Worm (Caenorhabditis elegans) whole organism, L3 larva: ENCODE measurements around the gene M05D6.5.

ENCODE experiments used
- R02D3.7 ChIP-seq: fragments of 150-350 bp; optimal IDR thresholded peaks from 2 replicates; lab custom pipeline; 2014; ENCODE audit warnings: missing biosample characterization, missing genetic modification characterization
- ZK546.5 ChIP-seq: sonication (generic microtip); optimal IDR thresholded peaks from 2 replicates; lab custom pipeline; 2017; ENCODE audit warnings: missing biosample characterization, missing genetic modification characterization
- ama-1 ChIP-seq: fragments of 150-350 bp; optimal IDR thresholded peaks from 2 replicates; lab custom pipeline; 2018
- ceh-16 ChIP-seq: sonication (generic microtip); optimal IDR thresholded peaks from 2 replicates; lab custom pipeline; 2017; ENCODE audit warnings: missing biosample characterization, missing genetic modification characterization
- ceh-28 ChIP-seq: fragments of 150-350 bp; optimal IDR thresholded peaks from 2 replicates; lab custom pipeline; 2014; ENCODE audit warnings: missing biosample characterization, missing genetic modification reagents, missing genetic modification characterization
- ceh-82 ChIP-seq: fragments of 150-350 bp; optimal IDR thresholded peaks from 2 replicates; lab custom pipeline; 2014; ENCODE audit warnings: missing biosample characterization, missing genetic modification characterization
- ceh-9 ChIP-seq: sonication (generic microtip); optimal IDR thresholded peaks from 2 replicates; lab custom pipeline; 2018; ENCODE audit warnings: missing biosample characterization, missing genetic modification characterization
- daf-12 ChIP-seq: fragments of 150-350 bp; optimal IDR thresholded peaks from 2 replicates; lab custom pipeline; 2014; ENCODE audit warnings: missing biosample characterization, missing genetic modification reagents, missing genetic modification characterization
- egl-27 ChIP-seq: sonication (generic microtip); optimal IDR thresholded peaks from 4 replicates; lab custom pipeline; 2017; ENCODE audit warnings: missing biosample characterization, missing genetic modification reagents, missing genetic modification characterization
- egl-5 ChIP-seq: fragments of 150-350 bp; optimal IDR thresholded peaks from 2 replicates; lab custom pipeline; 2017; ENCODE audit warnings: missing biosample characterization, missing genetic modification reagents, missing genetic modification characterization, inconsistent platforms
- elt-2 ChIP-seq: sonication (generic microtip); optimal IDR thresholded peaks from 2 replicates; lab custom pipeline; 2016; ENCODE audit warnings: missing genetic modification reagents, mild to moderate bottlenecking, missing genetic modification characterization, missing compliant biosample characterization
- elt-3 ChIP-seq, 3 experiments: fragments of 150-350 bp in 1 of 3; sonication (generic microtip) in 2 of 3; optimal IDR thresholded peaks; 2 replicates in 2 of 3; 4 replicates in 1 of 3; lab custom pipeline; 2014 to 2017; ENCODE audit warnings: missing biosample characterization in 3 of 3, missing genetic modification characterization in 3 of 3
- fkh-10 ChIP-seq: sonication (generic microtip); optimal IDR thresholded peaks from 2 replicates; lab custom pipeline; 2017; ENCODE audit warnings: missing biosample characterization, missing genetic modification reagents, missing genetic modification characterization
- fkh-2 ChIP-seq: fragments of 150-350 bp; optimal IDR thresholded peaks from 2 replicates; lab custom pipeline; 2014; ENCODE audit warnings: missing biosample characterization, missing genetic modification reagents, missing genetic modification characterization
- fos-1 ChIP-seq: fragments of 150-350 bp; optimal IDR thresholded peaks from 2 replicates; lab custom pipeline; 2014; ENCODE audit warnings: missing biosample characterization, missing genetic modification characterization
- mml-1 ChIP-seq: fragments of 150-350 bp; sonication (generic microtip); optimal IDR thresholded peaks from 3 replicates; lab custom pipeline; 2014; ENCODE audit warnings: missing biosample characterization, missing genetic modification characterization
- nfya-1 ChIP-seq: sonication (generic microtip); optimal IDR thresholded peaks from 2 replicates; lab custom pipeline; 2017; ENCODE audit warnings: missing genetic modification characterization, mild to moderate bottlenecking, missing compliant biosample characterization, antibody characterized with exemption, moderate library complexity; ENCODE audit not compliant: insufficient read depth
- nhr-11 ChIP-seq: fragments of 150-350 bp; optimal IDR thresholded peaks from 2 replicates; lab custom pipeline; 2014; ENCODE audit warnings: missing biosample characterization, missing genetic modification characterization
- nhr-43 ChIP-seq: sonication (generic microtip); optimal IDR thresholded peaks from 2 replicates; lab custom pipeline; 2016; ENCODE audit warnings: mild to moderate bottlenecking, missing genetic modification characterization, missing compliant biosample characterization; ENCODE audit not compliant: poor library complexity, severe bottlenecking
- nhr-67 ChIP-seq: fragments of 150-350 bp; optimal IDR thresholded peaks from 2 replicates; lab custom pipeline; 2014; ENCODE audit warnings: missing biosample characterization, missing genetic modification characterization
- nhr-77 ChIP-seq: fragments of 150-350 bp; optimal IDR thresholded peaks from 2 replicates; lab custom pipeline; 2014; ENCODE audit warnings: missing biosample characterization, missing genetic modification characterization
- pha-4 ChIP-seq: fragments of 150-350 bp; optimal IDR thresholded peaks from 2 replicates; lab custom pipeline; 2014; ENCODE audit warnings: missing biosample characterization, missing genetic modification reagents, missing genetic modification characterization
- pqm-1 ChIP-seq: fragments of 150-350 bp; optimal IDR thresholded peaks from 2 replicates; lab custom pipeline; 2017; ENCODE audit warnings: missing biosample characterization, missing genetic modification characterization, inconsistent platforms
- sea-2 ChIP-seq: fragments of 150-350 bp; sonication (generic microtip); optimal IDR thresholded peaks from 4 replicates; lab custom pipeline; 2014; ENCODE audit warnings: missing biosample characterization, missing genetic modification reagents, missing genetic modification characterization
- skn-1 ChIP-seq: fragments of 150-350 bp; optimal IDR thresholded peaks from 2 replicates; lab custom pipeline; 2014; ENCODE audit warnings: missing biosample characterization, missing genetic modification characterization
- snpc-4 ChIP-seq: fragments of 150-350 bp; optimal IDR thresholded peaks from 2 replicates; lab custom pipeline; 2014; ENCODE audit warnings: missing biosample characterization, missing genetic modification characterization
- tbx-2 ChIP-seq: sonication (generic microtip); optimal IDR thresholded peaks from 2 replicates; lab custom pipeline; 2016; ENCODE audit warnings: mild to moderate bottlenecking, missing genetic modification characterization, missing compliant biosample characterization
- unc-39 ChIP-seq: sonication (generic microtip); optimal IDR thresholded peaks from 4 replicates; lab custom pipeline; 2017; ENCODE audit warnings: missing biosample characterization, missing genetic modification characterization
- unc-62 ChIP-seq: fragments of 150-350 bp; sonication (generic microtip); optimal IDR thresholded peaks from 4 replicates; lab custom pipeline; 2014; ENCODE audit warnings: missing biosample characterization, missing genetic modification reagents, missing genetic modification characterization
- zag-1 ChIP-seq: fragments of 150-350 bp; optimal IDR thresholded peaks from 2 replicates; lab custom pipeline; 2014; ENCODE audit warnings: missing biosample characterization, missing genetic modification characterization
- ztf-11 ChIP-seq: fragments of 150-350 bp; optimal IDR thresholded peaks from 2 replicates; lab custom pipeline; 2014; ENCODE audit warnings: missing biosample characterization, missing genetic modification characterization
- ztf-4 ChIP-seq: fragments of 150-350 bp; optimal IDR thresholded peaks from 2 replicates; lab custom pipeline; 2014; ENCODE audit warnings: missing biosample characterization, missing genetic modification characterization

Gene M05D6.5

DNA sequence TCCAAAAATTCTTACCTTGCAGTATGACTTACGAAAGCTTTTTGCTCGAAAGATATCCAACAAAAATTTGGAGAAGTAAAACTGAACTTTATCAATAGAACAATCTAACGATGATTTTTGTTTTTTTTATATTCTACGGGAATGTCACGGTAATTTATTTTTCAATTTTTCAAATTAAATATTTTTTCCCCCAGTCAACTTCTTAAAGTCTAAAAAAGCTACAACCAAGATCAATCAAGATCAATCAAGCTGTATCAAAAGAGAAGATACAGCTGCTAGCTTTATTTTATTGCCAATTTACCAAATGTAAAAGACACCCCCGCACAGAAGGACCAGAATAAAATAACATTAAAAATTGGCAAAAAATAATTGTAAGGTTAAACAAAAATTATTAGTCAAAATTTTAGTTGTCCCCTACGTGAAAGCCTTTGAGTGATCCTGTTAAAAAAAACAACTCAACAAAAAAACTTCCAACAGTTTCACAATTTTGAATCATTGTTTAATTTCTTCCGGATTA is 6.6 kb downstream of the M05D6.5 start, which contains the start of the genes M05D6.1 and M05D6.3:
TSS of gene M05D6.1 (minus strand) at position 101 of the 517 bp plus-strand sequence.
TSS of gene M05D6.3 (plus strand) at position 467 of the 517 bp plus-strand sequence.
- TF ChIP-seq ceh-16 (tag; lab: Kevin White, UChicago) (no peak), snpc-4 (no peak), ceh-9 (tag; lab: Kevin White, UChicago) (no peak), ceh-28 (tag; lab: Kevin White, UChicago) (no peak), egl-5 (tag; lab: Kevin White, UChicago) (no peak), ZK546.5 (no peak), unc-62 (GFP tag; lab: Kevin White, UChicago) (no peak), pqm-1 (tag; lab: Kevin White, UChicago) (no peak), daf-12 (tag; lab: Kevin White, UChicago) (no peak), nhr-11 (tag; lab: Kevin White, UChicago) (no peak)
- TF ChIP-seq, all 47 proteins: peak for 0

DNA sequence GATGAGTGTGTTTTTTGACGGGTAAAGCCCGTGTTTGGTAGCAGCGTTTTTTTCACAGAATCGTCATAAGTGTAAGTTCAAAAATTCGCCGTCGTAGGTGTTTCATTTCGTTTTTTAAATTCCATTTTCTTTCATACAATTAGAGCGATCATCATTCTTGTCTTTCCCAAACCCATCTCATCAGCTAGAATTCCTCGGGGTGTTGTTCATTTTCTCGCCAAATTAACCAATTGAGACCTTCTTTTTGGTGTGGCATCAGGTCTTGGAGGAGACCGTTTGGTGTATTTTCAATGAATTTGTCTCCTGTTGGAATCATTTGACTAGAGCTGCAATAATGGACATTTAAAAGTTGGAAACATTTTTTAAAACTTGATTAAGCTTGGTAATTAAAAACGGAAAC is 9.1 kb downstream of the M05D6.5 start:
- TF ChIP-seq ztf-11 (tag; lab: Kevin White, UChicago): no peak
- TF ChIP-seq nhr-77 (tag; lab: Kevin White, UChicago): no peak
- no peak for TF ChIP-seq ztf-4 (tag; lab: Kevin White, UChicago)

DNA sequence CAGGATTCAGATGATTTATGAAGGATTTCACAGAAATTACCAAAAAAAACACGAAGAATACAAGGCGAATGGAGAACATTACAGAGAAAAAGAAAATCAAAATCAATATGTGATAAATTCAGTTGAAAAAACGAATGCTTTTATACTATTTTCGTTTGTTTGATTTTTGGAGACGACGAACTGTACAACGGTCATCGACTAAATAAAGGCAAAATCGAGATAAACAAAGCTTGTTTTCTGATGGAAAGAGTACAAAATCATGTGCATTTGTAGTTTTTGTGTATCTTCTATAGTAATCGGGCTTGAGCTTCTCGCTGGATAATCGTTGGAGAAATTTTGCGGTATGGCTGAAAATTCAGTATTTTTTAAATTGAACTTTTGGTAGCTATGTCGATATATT is 10.9 kb downstream of the M05D6.5 start, which contains the start of gene M05D6.8:
TSS of gene M05D6.8 (minus strand) at position 101 of the 400 bp plus-strand sequence.
- no peak for TF ChIP-seq ceh-9 (tag; lab: Kevin White, UChicago)
- no peak for TF ChIP-seq unc-62 (GFP tag; lab: Kevin White, UChicago)
- TF ChIP-seq elt-3 (tag; optimal IDR thresholded peaks at IDR 0.05; lab: Kevin White, UChicago): no peak
- no peak for TF ChIP-seq pqm-1 (tag; lab: Kevin White, UChicago)
- TF ChIP-seq sea-2 (GFP tag; lab: Kevin White, UChicago): no peak
- TF ChIP-seq ztf-11 (tag; lab: Kevin White, UChicago): no peak
- TF ChIP-seq egl-27 (tag; lab: Kevin White, UChicago): no peak
- TF ChIP-seq fkh-2 (tag; lab: Kevin White, UChicago): no peak
- no peak for TF ChIP-seq R02D3.7 (tag; lab: Kevin White, UChicago)
- TF ChIP-seq ceh-82: no peak
- TF ChIP-seq daf-12 (tag; lab: Kevin White, UChicago): no peak
- no peak for TF ChIP-seq ceh-28 (tag; lab: Kevin White, UChicago)
- TF ChIP-seq mml-1 (tag; lab: Kevin White, UChicago): no peak

DNA sequence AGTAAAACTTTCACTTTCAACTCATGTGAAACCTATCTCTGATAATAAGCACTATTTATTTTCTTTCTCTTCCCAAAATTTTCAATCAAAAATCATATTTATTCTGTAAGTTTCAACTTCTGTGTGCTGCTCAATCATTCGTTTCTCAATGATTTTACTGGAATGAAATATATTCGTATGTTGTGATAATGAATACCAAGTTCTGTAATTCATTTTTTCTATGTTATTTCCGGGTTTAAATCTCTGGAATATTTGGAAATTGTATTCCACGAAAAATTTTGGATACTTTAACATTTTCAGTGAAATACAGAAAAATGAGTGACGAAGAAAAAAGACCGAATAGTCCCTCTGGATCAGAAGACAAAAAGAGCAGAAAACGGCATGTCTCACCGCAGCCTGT is 14.2 kb downstream of the M05D6.5 start, which contains the start of gene M05D6.2:
TSS of gene M05D6.2 (plus strand) at position 301 of the 400 bp plus-strand sequence.
- TF ChIP-seq elt-2 (tag; lab: Kevin White, UChicago) (no peak), unc-62 (GFP tag; lab: Kevin White, UChicago) (no peak), pha-4 (no peak), fos-1 (tag; lab: Kevin White, UChicago) (no peak), pqm-1 (tag; lab: Kevin White, UChicago) (no peak), mml-1 (tag; lab: Kevin White, UChicago) (no peak), nhr-67 (tag; lab: Kevin White, UChicago) (no peak), tbx-2 (tag; lab: Kevin White, UChicago) (no peak), fkh-10 (no peak), ztf-11 (tag; lab: Kevin White, UChicago) (no peak), ZK546.5 (no peak), ceh-16 (tag; lab: Kevin White, UChicago) (no peak), nhr-11 (tag; lab: Kevin White, UChicago) (no peak), zag-1 (no peak), ceh-9 (tag; lab: Kevin White, UChicago) (no peak), nfya-1 (no peak), nhr-43 (tag; lab: Kevin White, UChicago) (no peak), skn-1 (tag; lab: Kevin White, UChicago) (no peak), sea-2 (GFP tag; lab: Kevin White, UChicago) (no peak), unc-39 (tag; lab: Kevin White, UChicago) (no peak)

DNA sequence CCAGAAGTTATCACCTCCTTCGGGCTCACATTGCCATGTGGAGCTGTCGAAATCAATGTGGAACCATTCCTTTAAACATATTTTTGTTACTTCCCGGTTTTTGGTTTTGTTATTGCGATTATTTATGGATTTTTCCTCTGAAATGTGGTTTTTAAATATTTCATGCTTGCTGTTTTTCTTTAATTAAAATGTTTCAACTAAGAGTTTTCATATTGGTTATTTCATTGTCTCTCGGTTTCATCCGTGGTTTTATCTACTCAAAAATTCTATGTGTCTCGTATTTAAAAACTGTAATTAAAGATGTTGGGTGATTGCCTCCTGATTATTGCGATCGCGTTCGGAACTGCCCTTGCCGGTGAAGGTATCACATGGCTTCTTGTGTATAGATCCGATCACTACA is 15.1 kb downstream of the M05D6.5 start, which contains the start of gene F22B5.10:
TSS of gene F22B5.10 (plus strand) at position 301 of the 400 bp plus-strand sequence.
- TF ChIP-seq elt-2 (tag; lab: Kevin White, UChicago): no peak
- TF ChIP-seq ama-1: peak; percentile 8
- TF ChIP-seq ceh-16 (tag; lab: Kevin White, UChicago): no peak
